Fruit fly (Drosophila melanogaster): ENCODE results near the gene CG5292.

- TF ChIP-seq Mnt (GFP tag; optimal IDR thresholded peaks at IDR 0.05) = no peak
- TF ChIP-seq cnc (optimal IDR thresholded peaks at IDR 0.05) = no peak
- TF ChIP-seq kay (GFP tag; ENCODE audit: borderline replicate concordance) = no peak
- no peak for TF ChIP-seq toe (GFP tag; optimal IDR thresholded peaks at IDR 0.05)
- TF ChIP-seq CG7045 (GFP tag; optimal IDR thresholded peaks at IDR 0.05) = no peak
- TF ChIP-seq CG7101 (tag; optimal IDR thresholded peaks at IDR 0.05) = no peak
- no peak for TF ChIP-seq Clk (GFP tag; optimal IDR thresholded peaks at IDR 0.05)
- no peak for TF ChIP-seq cic (GFP tag; optimal IDR thresholded peaks at IDR 0.05)
- TF ChIP-seq CG12768 (GFP tag; optimal IDR thresholded peaks at IDR 0.05) = no peak
- no peak for TF ChIP-seq CG14711 (tag; optimal IDR thresholded peaks at IDR 0.05)
- no peak for TF ChIP-seq ovo (GFP tag; optimal IDR thresholded peaks at IDR 0.05)
- TF ChIP-seq bab1 (GFP tag; optimal IDR thresholded peaks at IDR 0.05) = no peak
These were observed 14.1 kb upstream of the CG5292 start, which contains the start of gene CG5255 for dm6 chr3R:17137593-17137992.
